Worm (Caenorhabditis elegans) whole organism, L3 larva: ENCODE measurements around the gene C46F11.4.

Experiments
- R02D3.7 ChIP-seq: fragments of 150-350 bp; optimal IDR thresholded peaks from 2 replicates; lab custom pipeline; 2014; ENCODE audit warnings: missing biosample characterization, missing genetic modification characterization
- ZK546.5 ChIP-seq: sonication (generic microtip); optimal IDR thresholded peaks from 2 replicates; lab custom pipeline; 2017; ENCODE audit warnings: missing biosample characterization, missing genetic modification characterization
- aly-2 ChIP-seq: fragments of 150-350 bp; optimal IDR thresholded peaks from 2 replicates; lab custom pipeline; 2014; ENCODE audit warnings: missing biosample characterization, missing genetic modification characterization
- ama-1 ChIP-seq: fragments of 150-350 bp; optimal IDR thresholded peaks from 2 replicates; lab custom pipeline; 2018
- ceh-16 ChIP-seq: sonication (generic microtip); optimal IDR thresholded peaks from 2 replicates; lab custom pipeline; 2017; ENCODE audit warnings: missing biosample characterization, missing genetic modification characterization
- ceh-28 ChIP-seq: fragments of 150-350 bp; optimal IDR thresholded peaks from 2 replicates; lab custom pipeline; 2014; ENCODE audit warnings: missing biosample characterization, missing genetic modification reagents, missing genetic modification characterization
- ceh-82 ChIP-seq: fragments of 150-350 bp; optimal IDR thresholded peaks from 2 replicates; lab custom pipeline; 2014; ENCODE audit warnings: missing biosample characterization, missing genetic modification characterization
- daf-12 ChIP-seq: fragments of 150-350 bp; optimal IDR thresholded peaks from 2 replicates; lab custom pipeline; 2014; ENCODE audit warnings: missing biosample characterization, missing genetic modification reagents, missing genetic modification characterization
- egl-5 ChIP-seq: fragments of 150-350 bp; optimal IDR thresholded peaks from 2 replicates; lab custom pipeline; 2017; ENCODE audit warnings: missing biosample characterization, missing genetic modification reagents, missing genetic modification characterization, inconsistent platforms
- elt-1 ChIP-seq: fragments of 150-350 bp; optimal IDR thresholded peaks from 2 replicates; lab custom pipeline; 2014; ENCODE audit warnings: missing biosample characterization, missing genetic modification characterization
- fkh-10 ChIP-seq: sonication (generic microtip); optimal IDR thresholded peaks from 2 replicates; lab custom pipeline; 2017; ENCODE audit warnings: missing biosample characterization, missing genetic modification reagents, missing genetic modification characterization
- fkh-2 ChIP-seq: fragments of 150-350 bp; optimal IDR thresholded peaks from 2 replicates; lab custom pipeline; 2014; ENCODE audit warnings: missing biosample characterization, missing genetic modification reagents, missing genetic modification characterization
- fos-1 ChIP-seq: fragments of 150-350 bp; optimal IDR thresholded peaks from 2 replicates; lab custom pipeline; 2014; ENCODE audit warnings: missing biosample characterization, missing genetic modification characterization
- hmg-11 ChIP-seq: sonication (generic microtip); optimal IDR thresholded peaks from 2 replicates; lab custom pipeline; 2016; ENCODE audit warnings: missing genetic modification characterization, missing compliant biosample characterization
- jun-1 ChIP-seq: fragments of 150-350 bp; optimal IDR thresholded peaks from 2 replicates; lab custom pipeline; 2014; ENCODE audit warnings: missing biosample characterization, missing genetic modification reagents, missing genetic modification characterization
- lin-15B ChIP-seq: fragments of 150-350 bp; optimal IDR thresholded peaks from 2 replicates; lab custom pipeline; 2014; ENCODE audit warnings: missing biosample characterization, missing genetic modification characterization
- lin-39 ChIP-seq: fragments of 150-350 bp; optimal IDR thresholded peaks from 2 replicates; lab custom pipeline; 2018; ENCODE audit warnings: missing biosample characterization, missing genetic modification reagents, missing genetic modification characterization
- lsy-12 ChIP-seq: sonication (generic microtip); optimal IDR thresholded peaks from 2 replicates; lab custom pipeline; 2016; ENCODE audit warnings: mild to moderate bottlenecking, missing genetic modification characterization, missing compliant biosample characterization
- mdl-1 ChIP-seq: fragments of 150-350 bp; optimal IDR thresholded peaks from 2 replicates; lab custom pipeline; 2014; ENCODE audit warnings: missing biosample characterization, missing genetic modification characterization
- nfya-1 ChIP-seq: sonication (generic microtip); optimal IDR thresholded peaks from 2 replicates; lab custom pipeline; 2017; ENCODE audit warnings: missing genetic modification characterization, mild to moderate bottlenecking, missing compliant biosample characterization, antibody characterized with exemption, moderate library complexity; ENCODE audit not compliant: insufficient read depth
- nhr-11 ChIP-seq: fragments of 150-350 bp; optimal IDR thresholded peaks from 2 replicates; lab custom pipeline; 2014; ENCODE audit warnings: missing biosample characterization, missing genetic modification characterization
- nhr-12 ChIP-seq: fragments of 150-350 bp; optimal IDR thresholded peaks from 2 replicates; lab custom pipeline; 2014; ENCODE audit warnings: missing biosample characterization, missing genetic modification characterization
- nhr-237 ChIP-seq: fragments of 150-350 bp; optimal IDR thresholded peaks from 2 replicates; lab custom pipeline; 2014; ENCODE audit warnings: missing biosample characterization, missing genetic modification characterization
- nhr-25 ChIP-seq: sonication (generic microtip); optimal IDR thresholded peaks from 2 replicates; lab custom pipeline; 2017; ENCODE audit warnings: missing biosample characterization, missing genetic modification characterization
- nhr-28 ChIP-seq: fragments of 150-350 bp; optimal IDR thresholded peaks from 2 replicates; lab custom pipeline; 2014; ENCODE audit warnings: missing biosample characterization, missing genetic modification characterization
- nhr-43 ChIP-seq: sonication (generic microtip); optimal IDR thresholded peaks from 2 replicates; lab custom pipeline; 2016; ENCODE audit warnings: mild to moderate bottlenecking, missing genetic modification characterization, missing compliant biosample characterization; ENCODE audit not compliant: poor library complexity, severe bottlenecking
- nhr-67 ChIP-seq: fragments of 150-350 bp; optimal IDR thresholded peaks from 2 replicates; lab custom pipeline; 2014; ENCODE audit warnings: missing biosample characterization, missing genetic modification characterization
- nhr-76 ChIP-seq: fragments of 150-350 bp; sonication (generic microtip); optimal IDR thresholded peaks from 5 replicates; lab custom pipeline; 2014; ENCODE audit warnings: missing biosample characterization, missing genetic modification characterization
- pha-4 ChIP-seq: fragments of 150-350 bp; optimal IDR thresholded peaks from 2 replicates; lab custom pipeline; 2014; ENCODE audit warnings: missing biosample characterization, missing genetic modification reagents, missing genetic modification characterization
- sea-2 ChIP-seq: fragments of 150-350 bp; sonication (generic microtip); optimal IDR thresholded peaks from 4 replicates; lab custom pipeline; 2014; ENCODE audit warnings: missing biosample characterization, missing genetic modification reagents, missing genetic modification characterization
- skn-1 ChIP-seq: fragments of 150-350 bp; optimal IDR thresholded peaks from 2 replicates; lab custom pipeline; 2014; ENCODE audit warnings: missing biosample characterization, missing genetic modification characterization
- snpc-4 ChIP-seq: fragments of 150-350 bp; optimal IDR thresholded peaks from 2 replicates; lab custom pipeline; 2014; ENCODE audit warnings: missing biosample characterization, missing genetic modification characterization
- tbx-2 ChIP-seq: sonication (generic microtip); optimal IDR thresholded peaks from 2 replicates; lab custom pipeline; 2016; ENCODE audit warnings: mild to moderate bottlenecking, missing genetic modification characterization, missing compliant biosample characterization
- unc-39 ChIP-seq: sonication (generic microtip); optimal IDR thresholded peaks from 4 replicates; lab custom pipeline; 2017; ENCODE audit warnings: missing biosample characterization, missing genetic modification characterization
- unc-62 ChIP-seq: fragments of 150-350 bp; sonication (generic microtip); optimal IDR thresholded peaks from 4 replicates; lab custom pipeline; 2014; ENCODE audit warnings: missing biosample characterization, missing genetic modification reagents, missing genetic modification characterization
- ztf-11 ChIP-seq: fragments of 150-350 bp; optimal IDR thresholded peaks from 2 replicates; lab custom pipeline; 2014; ENCODE audit warnings: missing biosample characterization, missing genetic modification characterization
- ztf-4 ChIP-seq: fragments of 150-350 bp; optimal IDR thresholded peaks from 2 replicates; lab custom pipeline; 2014; ENCODE audit warnings: missing biosample characterization, missing genetic modification characterization

C46F11.4 gene

DNA sequence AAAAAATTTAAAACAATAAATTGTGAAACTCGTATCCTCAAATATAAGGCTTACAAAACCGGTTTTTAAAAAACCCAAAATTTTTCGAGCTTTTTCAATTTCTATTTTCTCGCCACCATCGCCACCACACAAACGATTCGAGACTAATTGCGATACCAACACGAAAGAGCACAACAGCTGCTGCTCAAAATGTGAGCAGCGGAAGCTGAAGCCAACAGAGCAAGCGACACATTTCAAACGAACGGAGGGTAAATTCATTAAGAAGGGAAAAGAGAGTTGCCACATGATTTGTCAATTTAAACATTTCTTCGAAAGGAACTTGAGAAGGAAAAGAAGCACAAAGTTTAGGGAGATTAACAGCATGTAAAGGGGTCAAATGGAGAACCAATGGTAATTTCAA, 15.0 kb upstream of the C46F11.4 start:
- no peak for TF ChIP-seq R02D3.7 (tag; lab: Kevin White, UChicago)
- peak; percentile 36 for TF ChIP-seq lin-39 (tag; lab: Kevin White, UChicago)

DNA sequence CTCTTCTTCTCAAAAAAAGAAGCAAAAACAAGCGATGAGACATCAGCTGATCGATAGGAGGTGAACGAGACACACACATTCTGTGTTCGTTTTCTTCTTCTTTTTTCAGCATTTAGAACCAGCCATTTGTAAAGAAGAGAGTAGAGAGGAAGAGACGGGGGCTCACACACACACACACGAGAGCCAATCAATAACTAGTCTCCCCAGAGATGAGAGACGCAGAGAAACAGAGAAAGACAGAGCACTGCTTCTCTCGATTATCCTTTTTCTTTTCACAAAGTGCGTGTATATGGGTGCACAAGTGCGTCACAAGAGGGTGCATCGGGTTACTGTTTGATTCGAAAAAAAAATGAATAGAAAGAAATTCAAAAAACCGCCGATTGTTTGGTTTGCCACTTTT, 13.3 kb upstream of the C46F11.4 start:
- TF ChIP-seq snpc-4 (tag; lab: Kevin White, UChicago) (peak; percentile 17), R02D3.7 (tag; lab: Kevin White, UChicago) (no peak), nhr-12 (tag; lab: Kevin White, UChicago) (no peak), nhr-43 (tag; lab: Kevin White, UChicago) (no peak), jun-1 (peak; percentile 15), fkh-2 (tag; lab: Kevin White, UChicago) (peak; percentile 5), hmg-11 (tag; lab: Kevin White, UChicago) (peak; percentile 78), tbx-2 (tag; lab: Kevin White, UChicago) (peak; percentile 11), nfya-1 (peak; percentile 83), fkh-10 (GFP tag; lab: Kevin White, UChicago) (peak; percentile 82), lsy-12 (tag; lab: Kevin White, UChicago) (peak; percentile 15), ceh-28 (peak; percentile 90), unc-62 (GFP tag; lab: Kevin White, UChicago) (no peak), sea-2 (GFP tag; lab: Kevin White, UChicago) (peak; percentile 18), pha-4 (tag; lab: Kevin White, UChicago) (peak; percentile 63), lin-39 (tag; lab: Kevin White, UChicago) (peak; percentile 89), elt-1 (tag; lab: Kevin White, UChicago) (no peak), egl-5 (tag; lab: Kevin White, UChicago) (peak; percentile 80), nhr-11 (tag; lab: Kevin White, UChicago) (no peak), lin-15B (peak; percentile 43), skn-1 (tag; lab: Kevin White, UChicago) (no peak), ama-1 (lab: Kevin White, UChicago) (peak; percentile 26)

DNA sequence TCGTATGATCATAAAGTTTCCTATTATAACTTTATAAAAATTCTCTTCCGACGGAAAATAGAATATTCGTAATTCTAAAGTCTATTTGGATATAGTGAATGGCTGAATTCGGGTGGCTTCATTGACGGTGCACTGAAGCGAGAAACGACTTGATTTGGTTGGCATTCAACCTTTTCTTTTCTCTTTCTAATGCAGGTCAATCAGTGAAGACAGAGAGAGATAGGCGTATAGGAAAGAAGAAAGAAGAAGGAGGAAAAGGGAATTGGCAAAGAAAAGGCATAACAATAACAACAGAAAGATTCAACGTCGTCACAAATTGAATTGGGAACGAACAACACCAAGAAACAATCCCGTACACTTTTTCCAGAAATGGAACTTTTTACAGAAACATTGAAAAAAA, 11.4 kb upstream of the C46F11.4 start:
- TF ChIP-seq aly-2 = no peak
- TF ChIP-seq fos-1 = no peak
- no peak for TF ChIP-seq hmg-11 (tag; lab: Kevin White, UChicago)
- no peak for TF ChIP-seq nhr-237
- no peak for TF ChIP-seq ceh-28
- no peak for TF ChIP-seq lsy-12 (tag; lab: Kevin White, UChicago)

DNA sequence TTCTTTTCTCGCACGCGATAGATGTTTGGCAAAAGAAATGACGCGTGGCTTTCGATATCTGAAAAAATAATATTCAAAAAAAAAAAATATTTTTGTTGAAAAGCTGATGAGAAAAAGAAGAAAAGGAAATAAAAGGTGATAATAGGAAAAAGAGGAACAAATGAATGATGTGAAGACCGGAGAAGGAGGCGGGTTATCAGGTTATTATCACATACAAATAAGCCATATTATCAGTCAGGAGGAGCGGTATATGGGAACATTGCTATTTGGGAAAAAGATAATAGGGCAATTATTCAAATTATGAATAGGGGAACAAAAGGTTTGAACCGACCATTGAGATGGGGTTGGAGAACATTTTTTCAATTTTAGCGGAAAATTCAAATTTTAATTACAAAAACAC, 10.0 kb upstream of the C46F11.4 start:
- TF ChIP-seq nhr-43 (tag; lab: Kevin White, UChicago) (no peak), daf-12 (tag; lab: Kevin White, UChicago) (no peak), ZK546.5 (tag; lab: Kevin White, UChicago) (no peak), hmg-11 (tag; lab: Kevin White, UChicago) (no peak), ceh-16 (tag; lab: Kevin White, UChicago) (no peak), ztf-4 (tag; lab: Kevin White, UChicago) (no peak), tbx-2 (tag; lab: Kevin White, UChicago) (no peak), nhr-67 (tag; lab: Kevin White, UChicago) (no peak), jun-1 (no peak), ama-1 (lab: Kevin White, UChicago) (no peak), ztf-11 (tag; lab: Kevin White, UChicago) (no peak), ceh-82 (tag; lab: Kevin White, UChicago) (no peak), mdl-1 (tag; lab: Kevin White, UChicago) (no peak)

DNA sequence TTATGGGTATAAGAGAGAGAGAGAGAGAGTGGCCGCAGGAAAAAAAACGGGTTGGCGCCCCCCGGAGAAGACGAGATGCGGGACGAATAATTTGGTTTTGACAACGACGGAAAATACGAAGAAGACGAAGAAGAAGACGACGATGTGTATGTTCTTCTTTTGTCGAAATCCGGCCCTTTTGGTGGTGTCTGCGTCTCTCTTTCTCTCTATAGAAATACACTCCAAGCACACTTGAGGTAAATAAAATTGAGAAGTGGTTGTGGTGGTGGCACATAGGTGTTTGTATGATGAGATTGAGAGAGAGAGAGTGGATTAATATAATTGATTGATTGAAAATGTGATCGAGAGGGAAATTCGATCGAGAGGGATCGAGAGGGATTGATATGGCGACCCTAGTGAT, 8.7 kb upstream of the C46F11.4 start:
- TF ChIP-seq lin-15B (no peak), nhr-28 (tag; lab: Kevin White, UChicago) (no peak), unc-39 (no peak), nhr-11 (tag; lab: Kevin White, UChicago) (no peak), nhr-25 (tag; lab: Kevin White, UChicago) (peak; percentile 34), ceh-82 (tag; lab: Kevin White, UChicago) (no peak), fkh-10 (GFP tag; lab: Kevin White, UChicago) (peak; percentile 9), nhr-12 (tag; lab: Kevin White, UChicago) (no peak), nhr-76 (tag; lab: Kevin White, UChicago) (no peak), nfya-1 (peak; percentile 61), hmg-11 (tag; lab: Kevin White, UChicago) (peak; percentile 35), skn-1 (tag; lab: Kevin White, UChicago) (no peak), ZK546.5 (tag; lab: Kevin White, UChicago) (no peak), nhr-67 (tag; lab: Kevin White, UChicago) (no peak), egl-5 (tag; lab: Kevin White, UChicago) (peak; percentile 25), sea-2 (GFP tag; lab: Kevin White, UChicago) (no peak), lsy-12 (tag; lab: Kevin White, UChicago) (no peak), pha-4 (tag; lab: Kevin White, UChicago) (peak; percentile 58), tbx-2 (tag; lab: Kevin White, UChicago) (no peak), daf-12 (tag; lab: Kevin White, UChicago) (no peak)
